Fruit fly (Drosophila melanogaster): ENCODE results near the gene cv.
A peak's percentile ranks its signal among the peaks of the same experiment; 100 is the strongest.

cv gene

DNA sequence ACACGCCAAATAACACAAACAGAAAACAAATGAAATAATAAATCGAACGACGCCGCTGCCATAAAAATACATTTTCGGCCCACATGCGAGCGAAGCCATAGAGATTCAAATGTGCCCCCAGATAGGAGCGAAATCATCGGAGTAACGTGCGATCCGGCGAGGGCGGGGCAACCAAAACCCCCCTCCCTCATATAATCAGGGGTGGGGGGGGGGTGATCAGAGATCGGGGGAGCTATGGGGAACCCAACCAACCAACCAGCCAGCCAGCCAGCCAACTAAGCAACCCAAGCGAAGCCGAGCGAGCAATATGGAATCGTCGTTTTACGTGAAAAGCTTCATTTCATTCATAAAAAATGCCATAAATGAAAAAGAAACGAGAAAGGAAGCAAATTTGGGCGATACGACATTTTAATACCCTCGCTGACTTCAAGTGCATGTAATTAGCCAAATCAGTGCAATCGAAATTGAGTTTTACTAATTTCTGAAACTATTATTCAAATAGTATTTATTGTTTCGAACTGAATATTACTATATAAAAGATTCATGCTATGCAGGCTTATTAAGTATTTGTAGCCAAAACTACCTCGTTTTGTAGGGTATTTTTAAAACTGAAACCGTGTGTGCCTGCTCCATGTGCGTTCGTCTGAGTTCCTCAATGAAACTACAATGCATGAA, 10.2 kb downstream of the cv start (continued):
- TF ChIP-seq CG17361 (GFP tag; IDR thresholded peaks at IDR 0.05) (peak; percentile 82), Antp (GFP tag; optimal IDR thresholded peaks at IDR 0.05) (peak; percentile 21), YL-1 (GFP tag; optimal IDR thresholded peaks at IDR 0.05) (no peak), Ravus (GFP tag; IDR thresholded peaks at IDR 0.05) (no peak), ftz-f1 (GFP tag; optimal IDR thresholded peaks at IDR 0.05) (no peak), yki (optimal IDR thresholded peaks at IDR 0.05) (no peak), croc (GFP tag; conservative IDR thresholded peaks at IDR 0.05) (peak; percentile 48; the same call in 2 of the 3 replicates), zen2 (GFP tag; IDR thresholded peaks at IDR 0.05; ENCODE audit: partially characterized antibody) (no peak), grn (GFP tag; optimal IDR thresholded peaks at IDR 0.05) (no peak), dm (GFP tag; optimal IDR thresholded peaks at IDR 0.05) (peak; percentile 10), hb (GFP tag; IDR thresholded peaks at IDR 0.05; ENCODE audit: partially characterized antibody) (no peak), CG9817 (tag; optimal IDR thresholded peaks at IDR 0.05) (peak; percentile 33), CG3847 (GFP tag; IDR thresholded peaks at IDR 0.05) (0 out of 2 replicates have a peak, but pooled peaks have one; percentile 29), CG9215 (GFP tag; IDR thresholded peaks at IDR 0.05) (no peak), CG3281 (GFP tag; optimal IDR thresholded peaks at IDR 0.05) (peak; percentile 68), Sry-β (GFP tag; optimal IDR thresholded peaks at IDR 0.05) (no peak), Nf-YC (tag; optimal IDR thresholded peaks at IDR 0.05) (peak; percentile 26), chn (GFP tag; optimal IDR thresholded peaks at IDR 0.05) (peak; percentile 46), dati (GFP tag; IDR thresholded peaks at IDR 0.05) (no peak), CG18011 (GFP tag; optimal IDR thresholded peaks at IDR 0.05) (peak; percentile 7), CG4328 (GFP tag; optimal IDR thresholded peaks at IDR 0.05) (no peak), CG6175 (GFP tag; IDR thresholded peaks at IDR 0.05) (peak; percentile 84), kah (GFP tag; optimal IDR thresholded peaks at IDR 0.05) (no peak), da (GFP tag; optimal IDR thresholded peaks at IDR 0.05) (no peak), CG14050 (GFP tag; IDR thresholded peaks at IDR 0.05) (peak; percentile 29; the same call in 1 of the 3 replicates), CG30403 (GFP tag; optimal IDR thresholded peaks at IDR 0.05) (peak; percentile 73), CG7372 (GFP tag; IDR thresholded peaks at IDR 0.05) (no peak), CG30020 (tag; optimal IDR thresholded peaks at IDR 0.05) (no peak), CG34376 (GFP tag; optimal IDR thresholded peaks at IDR 0.05) (no peak), CG31388 (GFP tag; optimal IDR thresholded peaks at IDR 0.05) (peak; percentile 20), NC2α (GFP tag; optimal IDR thresholded peaks at IDR 0.05) (no peak), CG5180 (GFP tag; optimal IDR thresholded peaks at IDR 0.05) (peak; percentile 73), CG3995 (GFP tag; optimal IDR thresholded peaks at IDR 0.05) (no peak), repo (GFP tag; optimal IDR thresholded peaks at IDR 0.05) (no peak), wdn (GFP tag; IDR thresholded peaks at IDR 0.05) (no peak), grau (tag; optimal IDR thresholded peaks at IDR 0.05) (peak; percentile 69), Optix (GFP tag; IDR thresholded peaks at IDR 0.05) (peak; percentile 52; the same call in 2 of the 3 replicates), CG17186 (GFP tag; optimal IDR thresholded peaks at IDR 0.05) (no peak), CG8281 (tag; optimal IDR thresholded peaks at IDR 0.05) (peak; percentile 22), knrl (GFP tag; IDR thresholded peaks at IDR 0.05; ENCODE audit: partially characterized antibody) (no peak), sima (GFP tag; optimal IDR thresholded peaks at IDR 0.05) (no peak), tin (GFP tag; optimal IDR thresholded peaks at IDR 0.05) (peak; percentile 58), CG12299 (tag; optimal IDR thresholded peaks at IDR 0.05) (no peak), ranshi (GFP tag; IDR thresholded peaks at IDR 0.05) (peak; percentile 40; the same call in 1 of the 2 replicates), bcd (GFP tag; optimal IDR thresholded peaks at IDR 0.05) (peak; percentile 65), Xbp1 (GFP tag; optimal IDR thresholded peaks at IDR 0.05) (peak; percentile 74), CG10543 (GFP tag; optimal IDR thresholded peaks at IDR 0.05) (peak; percentile 70), CG8944 (GFP tag; optimal IDR thresholded peaks at IDR 0.05) (peak; percentile 22), lab (GFP tag; optimal IDR thresholded peaks at IDR 0.05) (peak; percentile 77), emc (GFP tag; optimal IDR thresholded peaks at IDR 0.05) (no peak), H2.0 (GFP tag; IDR thresholded peaks at IDR 0.05) (no peak)
